Fruit fly (Drosophila melanogaster) whole organism, adult: ENCODE measurements around the gene DEF8.

Experiments
- CG11617 ChIP-seq: fragments of 200-800 bp; sonication (Bioruptor generic); optimal IDR thresholded peaks from 2 replicates; lab custom pipeline; 2017; ENCODE audit warnings: mild to moderate bottlenecking, missing biosample characterization, missing genetic modification reagents, missing genetic modification characterization
- CG12768 ChIP-seq: fragments of 200-800 bp; sonication (Bioruptor generic); optimal IDR thresholded peaks from 2 replicates; lab custom pipeline; 2017; ENCODE audit warnings: missing biosample characterization, missing genetic modification characterization, mild to moderate bottlenecking, moderate library complexity, missing genetic modification reagents
- CG14711 ChIP-seq: fragments of 200-800 bp; sonication (Bioruptor generic); optimal IDR thresholded peaks from 2 replicates; lab custom pipeline; 2018; ENCODE audit warnings: missing biosample characterization, mild to moderate bottlenecking, missing genetic modification characterization, moderate library complexity
- CG1620 ChIP-seq: fragments of 200-800 bp; sonication (Bioruptor generic); optimal IDR thresholded peaks from 2 replicates; lab custom pipeline; 2016; ENCODE audit warnings: missing biosample characterization, missing genetic modification characterization
- CG33017 ChIP-seq: fragments of 200-800 bp; sonication (Bioruptor generic); optimal IDR thresholded peaks from 2 replicates; lab custom pipeline; 2018; ENCODE audit warnings: missing biosample characterization, mild to moderate bottlenecking, missing genetic modification characterization, moderate library complexity
- CG5204 ChIP-seq: fragments of 200-800 bp; sonication (Bioruptor generic); optimal IDR thresholded peaks from 2 replicates; lab custom pipeline; 2016; ENCODE audit warnings: missing biosample characterization, missing genetic modification characterization
- CG7045 ChIP-seq: fragments of 200-800 bp; sonication (Bioruptor generic); optimal IDR thresholded peaks from 2 replicates; lab custom pipeline; 2017; ENCODE audit warnings: missing biosample characterization, mild to moderate bottlenecking, missing genetic modification characterization
- CG7101 ChIP-seq: fragments of 200-800 bp; sonication (Bioruptor generic); optimal IDR thresholded peaks from 2 replicates; lab custom pipeline; 2018; ENCODE audit warnings: missing biosample characterization, mild to moderate bottlenecking, missing genetic modification characterization, moderate library complexity
- Clk ChIP-seq: fragments of 200-800 bp; sonication (Bioruptor generic); optimal IDR thresholded peaks from 2 replicates; lab custom pipeline; 2017; ENCODE audit warnings: missing biosample characterization, missing genetic modification characterization
- Crg-1 ChIP-seq: fragments of 200-800 bp; sonication (Bioruptor generic); optimal IDR thresholded peaks from 2 replicates; lab custom pipeline; 2016; ENCODE audit warnings: missing biosample characterization, missing genetic modification characterization
- Hr96 ChIP-seq: fragments of 200-800 bp; sonication (Bioruptor generic); optimal IDR thresholded peaks from 2 replicates; lab custom pipeline; 2016; ENCODE audit warnings: missing biosample characterization, missing genetic modification characterization
- Mnt ChIP-seq: fragments of 200-800 bp; sonication (Bioruptor generic); optimal IDR thresholded peaks from 2 replicates; lab custom pipeline; 2016; ENCODE audit warnings: missing biosample characterization, mild to moderate bottlenecking, missing genetic modification characterization
- bab1 ChIP-seq: fragments of 200-800 bp; sonication (Bioruptor generic); optimal IDR thresholded peaks from 3 replicates; lab custom pipeline; 2019; ENCODE audit warnings: missing biosample characterization, mild to moderate bottlenecking, missing genetic modification characterization, moderate library complexity
- cic ChIP-seq: fragments of 200-800 bp; sonication (Bioruptor generic); optimal IDR thresholded peaks from 2 replicates; lab custom pipeline; 2017; ENCODE audit warnings: missing biosample characterization, mild to moderate bottlenecking, missing genetic modification characterization, moderate library complexity
- cnc ChIP-seq, 2 experiments: fragments of >200 bp; optimal IDR thresholded peaks; 2 replicates each; lab custom pipeline; 2017
- kay ChIP-seq: fragments of 200-800 bp; sonication (Bioruptor generic); peaks from one replicate; lab custom pipeline; 2016; ENCODE audit warnings: missing biosample characterization, missing genetic modification characterization, borderline replicate concordance
- ovo ChIP-seq: fragments of 200-800 bp; sonication (Bioruptor generic); optimal IDR thresholded peaks from 2 replicates; lab custom pipeline; 2016; ENCODE audit warnings: missing biosample characterization, missing genetic modification characterization
- pad ChIP-seq: fragments of 200-800 bp; sonication (Bioruptor generic); optimal IDR thresholded peaks from 3 replicates; lab custom pipeline; 2017; ENCODE audit warnings: missing biosample characterization, missing genetic modification characterization, mild to moderate bottlenecking, moderate library complexity, missing genetic modification reagents
- tj ChIP-seq: fragments of 200-800 bp; sonication (Bioruptor generic); optimal IDR thresholded peaks from 3 replicates; lab custom pipeline; 2017; ENCODE audit warnings: missing biosample characterization, mild to moderate bottlenecking, missing genetic modification characterization, moderate library complexity
- toe ChIP-seq: fragments of 200-800 bp; sonication (Bioruptor generic); optimal IDR thresholded peaks from 2 replicates; lab custom pipeline; 2016; ENCODE audit warnings: missing biosample characterization, missing genetic modification characterization

DEF8 gene

DNA sequence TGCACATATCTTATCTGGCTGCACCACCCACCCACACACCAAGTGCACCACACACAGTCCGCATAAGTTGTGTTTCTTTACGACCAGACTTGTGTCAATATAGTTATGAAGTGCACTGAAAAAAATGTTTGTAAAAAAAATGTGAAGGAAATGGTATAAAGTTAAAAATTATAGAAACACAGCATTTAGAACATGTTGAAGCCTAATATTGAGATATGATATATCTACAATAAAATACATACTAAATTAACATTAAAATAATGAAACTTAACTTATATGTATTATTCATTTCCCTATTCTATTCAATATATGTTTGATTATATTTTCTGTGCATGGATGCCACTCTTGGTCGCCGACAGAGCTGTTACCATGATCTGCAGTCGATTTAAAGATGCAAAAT is 19.0 kb upstream of the DEF8 start:
- TF ChIP-seq cnc (optimal IDR thresholded peaks at IDR 0.05; lab: Kevin White, UChicago) (no peak), bab1 (GFP tag; lab: Kevin White, UChicago) (no peak), cic (GFP tag; lab: Kevin White, UChicago) (no peak), ovo (GFP tag; lab: Kevin White, UChicago) (no peak), Crg-1 (GFP tag; lab: Kevin White, UChicago) (no peak), pad (GFP tag; lab: Kevin White, UChicago) (no peak), CG14711 (no peak), CG11617 (GFP tag; lab: Kevin White, UChicago) (no peak), tj (no peak), Mnt (GFP tag; lab: Kevin White, UChicago) (no peak), Hr96 (GFP tag; lab: Kevin White, UChicago) (no peak), CG1620 (GFP tag; lab: Kevin White, UChicago) (no peak), CG33017 (no peak), CG12768 (GFP tag; lab: Kevin White, UChicago) (no peak), kay (GFP tag; lab: Kevin White, UChicago) (no peak), CG7045 (GFP tag; lab: Kevin White, UChicago) (no peak)

dm6 chr3L:12113589-12113988 is 18.4 kb upstream of the DEF8 start:
- no peak for TF ChIP-seq toe
- no peak for TF ChIP-seq CG12768 (GFP tag; lab: Kevin White, UChicago)
- TF ChIP-seq cnc (optimal IDR thresholded peaks at IDR 0.05; lab: Kevin White, UChicago): no peak
- TF ChIP-seq CG5204: no peak
- TF ChIP-seq ovo (GFP tag; lab: Kevin White, UChicago): no peak
- no peak for TF ChIP-seq CG11617 (GFP tag; lab: Kevin White, UChicago)

DNA sequence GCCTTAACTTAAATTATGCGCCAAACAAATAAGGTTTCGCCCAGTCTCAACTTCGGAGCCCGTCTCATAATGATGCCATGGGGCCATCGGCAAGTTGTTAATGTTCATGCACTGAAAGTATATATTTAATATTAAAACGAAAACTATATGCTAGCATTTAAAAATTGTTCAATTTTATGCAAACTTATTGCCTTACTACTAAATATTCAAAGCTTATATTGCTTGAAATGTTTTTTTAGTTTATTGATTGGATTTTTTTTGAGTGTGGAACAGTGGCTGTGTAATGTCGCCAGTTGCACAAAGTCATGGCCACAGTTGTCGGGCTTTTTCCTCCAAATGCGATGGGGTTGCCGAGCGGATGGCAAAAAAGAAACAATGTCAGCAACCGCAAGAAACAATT is 17.8 kb upstream of the DEF8 start:
- TF ChIP-seq tj (no peak), CG14711 (no peak), Crg-1 (GFP tag; lab: Kevin White, UChicago) (no peak), CG7101 (tag; lab: Kevin White, UChicago) (no peak), CG33017 (no peak), Clk (GFP tag; lab: Kevin White, UChicago) (no peak), Hr96 (GFP tag; lab: Kevin White, UChicago) (no peak), CG1620 (GFP tag; lab: Kevin White, UChicago) (no peak), cnc (optimal IDR thresholded peaks at IDR 0.05; lab: Kevin White, UChicago) (no peak), pad (GFP tag; lab: Kevin White, UChicago) (no peak), toe (no peak), CG7045 (GFP tag; lab: Kevin White, UChicago) (no peak), cic (GFP tag; lab: Kevin White, UChicago) (no peak), CG5204 (no peak), bab1 (GFP tag; lab: Kevin White, UChicago) (no peak), Mnt (GFP tag; lab: Kevin White, UChicago) (no peak), kay (GFP tag; lab: Kevin White, UChicago) (no peak), ovo (GFP tag; lab: Kevin White, UChicago) (no peak), CG11617 (GFP tag; lab: Kevin White, UChicago) (no peak)

dm6 chr3L:12115103-12115502 is 16.8 kb upstream of the DEF8 start:
- no peak for TF ChIP-seq CG14711
- TF ChIP-seq kay (GFP tag; lab: Kevin White, UChicago): no peak
- no peak for TF ChIP-seq pad (GFP tag; lab: Kevin White, UChicago)
- no peak for TF ChIP-seq CG5204
- no peak for TF ChIP-seq Hr96 (GFP tag; lab: Kevin White, UChicago)
- TF ChIP-seq CG7101 (tag; lab: Kevin White, UChicago): no peak
- no peak for TF ChIP-seq CG1620 (GFP tag; lab: Kevin White, UChicago)
- no peak for TF ChIP-seq CG7045 (GFP tag; lab: Kevin White, UChicago)
- TF ChIP-seq cic (GFP tag; lab: Kevin White, UChicago): no peak
- no peak for TF ChIP-seq Crg-1 (GFP tag; lab: Kevin White, UChicago)
- TF ChIP-seq cnc (optimal IDR thresholded peaks at IDR 0.05; lab: Kevin White, UChicago): no peak
- no peak for TF ChIP-seq Clk (GFP tag; lab: Kevin White, UChicago)
- no peak for TF ChIP-seq bab1 (GFP tag; lab: Kevin White, UChicago)
- TF ChIP-seq CG11617 (GFP tag; lab: Kevin White, UChicago): no peak

DNA sequence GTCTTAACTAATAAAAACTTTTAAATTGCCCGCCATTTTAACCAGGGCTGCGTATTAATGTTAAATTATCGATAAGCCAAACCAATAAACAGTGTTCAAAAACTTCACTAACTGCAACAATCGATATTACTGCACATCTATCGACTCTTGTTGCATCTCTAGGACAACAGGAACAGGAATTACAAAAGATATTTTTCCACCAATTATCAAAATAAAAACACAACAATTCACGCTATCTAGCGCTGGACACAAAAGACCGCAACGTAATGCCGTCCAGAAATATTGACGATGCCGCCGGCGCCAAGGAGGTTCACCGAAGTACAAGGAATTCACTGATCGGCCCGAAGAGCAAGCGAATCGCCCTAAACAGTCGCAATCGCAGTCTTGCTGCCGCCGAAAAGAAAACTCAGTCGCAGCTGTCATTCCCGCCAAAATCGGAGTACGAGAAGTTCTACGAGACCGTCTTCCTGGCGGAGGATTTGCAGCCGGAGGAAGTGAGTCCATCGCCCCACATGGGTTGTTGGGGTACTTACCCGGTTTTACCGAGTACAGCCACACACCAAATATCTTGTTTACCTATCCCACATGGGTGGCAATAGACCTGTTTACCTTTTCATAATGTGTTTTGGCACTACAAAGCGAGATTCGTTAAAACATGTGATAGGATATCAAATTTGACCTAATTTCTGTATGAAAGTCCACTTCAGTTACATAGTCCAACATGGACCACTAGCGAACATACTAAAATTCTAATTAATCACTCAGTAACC is 15.8 kb upstream of the DEF8 start, which contains the start of gene vers:
vers (plus strand) TSS at position 136 of the 770 bp plus-strand sequence.
- peak; percentile 40 for TF ChIP-seq CG14711
- no peak for TF ChIP-seq CG11617 (GFP tag; lab: Kevin White, UChicago)
- TF ChIP-seq CG7045 (GFP tag; lab: Kevin White, UChicago): no peak
- TF ChIP-seq Clk (GFP tag; lab: Kevin White, UChicago): no peak
- no peak for TF ChIP-seq CG33017
- TF ChIP-seq toe: no peak
- no peak for TF ChIP-seq ovo (GFP tag; lab: Kevin White, UChicago)
- TF ChIP-seq CG1620 (GFP tag; lab: Kevin White, UChicago): no peak
- TF ChIP-seq bab1 (GFP tag; lab: Kevin White, UChicago): peak; percentile 65
- TF ChIP-seq CG7101 (tag; lab: Kevin White, UChicago): peak; percentile 41
- peak; percentile 31 for TF ChIP-seq Mnt (GFP tag; lab: Kevin White, UChicago)
- no peak for TF ChIP-seq Crg-1 (GFP tag; lab: Kevin White, UChicago)
- no peak for TF ChIP-seq CG5204
- peak; percentile 28 for TF ChIP-seq pad (GFP tag; lab: Kevin White, UChicago)
- no peak for TF ChIP-seq CG12768 (GFP tag; lab: Kevin White, UChicago)
- no peak for TF ChIP-seq tj
- TF ChIP-seq cic (GFP tag; lab: Kevin White, UChicago): no peak
